Fruit fly (Drosophila melanogaster): Measurements from ENCODE around the gene crn.
A peak's percentile ranks its signal among the peaks of the same experiment; 100 is the strongest.

crn gene

dm6 chrX:2286255-2286654 lies 36.5 kb upstream of the crn start (continued):
- TF ChIP-seq slbo (GFP tag; IDR thresholded peaks at IDR 0.05), result no peak
- TF ChIP-seq Trl (optimal IDR thresholded peaks at IDR 0.05), result no peak
- no peak for TF ChIP-seq Trl (GFP tag; optimal IDR thresholded peaks at IDR 0.05)
- TF ChIP-seq D19B (GFP tag; optimal IDR thresholded peaks at IDR 0.05), result no peak
- no peak for TF ChIP-seq Lim3 (GFP tag; IDR thresholded peaks at IDR 0.05)
- no peak for TF ChIP-seq phol (tag; optimal IDR thresholded peaks at IDR 0.05)
- no peak for TF ChIP-seq tgo (GFP tag; IDR thresholded peaks at IDR 0.05)
- TF ChIP-seq CG7357 (GFP tag; IDR thresholded peaks at IDR 0.05), result no peak
- TF ChIP-seq zf30C (GFP tag; optimal IDR thresholded peaks at IDR 0.05), result no peak
- TF ChIP-seq chn (GFP tag; optimal IDR thresholded peaks at IDR 0.05), result no peak
- no peak for TF ChIP-seq slp2 (GFP tag; optimal IDR thresholded peaks at IDR 0.05)
- TF ChIP-seq ftz-f1 (GFP tag; optimal IDR thresholded peaks at IDR 0.05), result peak; percentile 70
- TF ChIP-seq C15 (GFP tag; IDR thresholded peaks at IDR 0.05), result no peak

- TF ChIP-seq chinmo (GFP tag; IDR thresholded peaks at IDR 0.05; ENCODE audit: partially characterized antibody) (0 out of 4 replicates have a peak, but pooled peaks have one; percentile 28), Blimp-1 (GFP tag; optimal IDR thresholded peaks at IDR 0.05) (peak; percentile 99), CG7271 (tag; optimal IDR thresholded peaks at IDR 0.05) (no peak), sqz (GFP tag; optimal IDR thresholded peaks at IDR 0.05) (peak; percentile 73), Dip2 (GFP tag; IDR thresholded peaks at IDR 0.05) (no peak), CG9817 (tag; optimal IDR thresholded peaks at IDR 0.05) (no peak), sd (tag; optimal IDR thresholded peaks at IDR 0.05) (peak; percentile 27), peb (GFP tag; IDR thresholded peaks at IDR 0.05) (no peak), crol (GFP tag; IDR thresholded peaks at IDR 0.05) (peak; percentile 45; the same call in 1 of the 2 replicates), Atf3 (GFP tag; optimal IDR thresholded peaks at IDR 0.05) (no peak), CG10462 (GFP tag; optimal IDR thresholded peaks at IDR 0.05) (no peak), kni (GFP tag; optimal IDR thresholded peaks at IDR 0.05) (peak; percentile 27), Trl (optimal IDR thresholded peaks at IDR 0.05) (peak; percentile 16 to 60), Trl (GFP tag; optimal IDR thresholded peaks at IDR 0.05) (no peak), Med (GFP tag) (peak; percentile 1), sens (GFP tag) (no peak)
These were observed 33.7 kb upstream of the crn start for dm6 chrX:2283470-2283869.

DNA sequence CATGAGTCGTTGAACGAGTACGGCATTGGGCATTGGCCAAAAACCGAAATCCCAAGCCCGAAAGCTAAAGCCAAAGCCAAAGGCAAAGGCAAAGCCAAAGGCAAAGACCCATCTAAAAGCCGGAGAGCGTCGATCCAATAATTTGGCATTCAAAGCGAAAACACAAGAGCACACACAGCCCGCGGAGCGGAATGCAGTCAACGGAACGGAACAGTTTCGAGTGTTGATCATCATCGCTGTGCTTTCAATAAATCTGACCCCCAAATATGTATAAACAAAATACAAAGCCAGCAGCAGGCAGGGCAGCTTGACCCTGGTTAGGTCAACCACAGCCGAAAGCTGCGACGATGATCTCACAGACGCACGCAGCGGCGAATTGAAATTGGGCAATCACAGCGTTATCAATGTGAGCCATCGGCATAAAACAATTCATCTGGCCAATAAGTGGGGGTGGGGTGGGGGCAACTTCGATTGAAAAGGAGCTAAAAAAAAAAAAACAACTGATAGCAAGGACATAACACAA lies 29.1 kb upstream of the crn start:
- no peak for TF ChIP-seq bbx (GFP tag; IDR thresholded peaks at IDR 0.05; ENCODE audit: partially characterized antibody)
- TF ChIP-seq sd (tag; optimal IDR thresholded peaks at IDR 0.05), result peak; percentile 52
- peak; percentile 27 for TF ChIP-seq CG12769 (tag; optimal IDR thresholded peaks at IDR 0.05)
- peak in 1 of 2 experiments; percentile 80 for TF ChIP-seq Hr78 (GFP tag; optimal IDR thresholded peaks at IDR 0.05)
- peak; percentile 28 for TF ChIP-seq ftz-f1 (GFP tag; optimal IDR thresholded peaks at IDR 0.05)
- peak; percentile 61 for TF ChIP-seq pfk (GFP tag; optimal IDR thresholded peaks at IDR 0.05)
- no peak for TF ChIP-seq CG2199 (GFP tag; IDR thresholded peaks at IDR 0.05)
- TF ChIP-seq Eip74EF (GFP tag; optimal IDR thresholded peaks at IDR 0.05), result peak in 1 of 2 experiments; percentile 31
- TF ChIP-seq CG10543 (GFP tag; optimal IDR thresholded peaks at IDR 0.05), result peak; percentile 14
- TF ChIP-seq CG9932 (GFP tag; IDR thresholded peaks at IDR 0.05), result peak; percentile 15; the same call in 1 of the 2 replicates
- TF ChIP-seq CG18599 (GFP tag; optimal IDR thresholded peaks at IDR 0.05), result no peak
- TF ChIP-seq chinmo (GFP tag; IDR thresholded peaks at IDR 0.05; ENCODE audit: partially characterized antibody), result peak; percentile 93
- TF ChIP-seq Pdp1 (GFP tag; optimal IDR thresholded peaks at IDR 0.05), result peak in 1 of 2 experiments; percentile 11
- peak; percentile 70 for TF ChIP-seq Med (GFP tag)
